Worm (Caenorhabditis elegans) whole organism, young adult: ENCODE data around the gene F29G9.1.
A peak's percentile ranks its signal among the peaks of the same experiment; 100 is the strongest.

ENCODE experiments used
- aptf-3 ChIP-seq: fragments of 200-800 bp; sonication (Bioruptor generic); IDR thresholded peaks from 2 replicates; pipeline ENCODE4 v1.3.6; 2022; ENCODE audit warnings: missing genetic modification characterization, missing compliant biosample characterization
- chd-7 ChIP-seq: sonication (generic microtip); optimal IDR thresholded peaks from 2 replicates; lab custom pipeline; 2016; ENCODE audit warnings: mild to moderate bottlenecking, missing genetic modification characterization, moderate library complexity, missing compliant biosample characterization
- dpff-1 ChIP-seq: sonication (generic microtip); optimal IDR thresholded peaks from 2 replicates; lab custom pipeline; 2017; ENCODE audit warnings: mild to moderate bottlenecking, missing genetic modification characterization, missing compliant biosample characterization
- ets-4 ChIP-seq: fragments of 200-800 bp; sonication (Bioruptor generic); optimal IDR thresholded peaks from 2 replicates; lab custom pipeline; 2018; ENCODE audit warnings: mild to moderate bottlenecking, missing genetic modification characterization, missing compliant biosample characterization
- mel-28 ChIP-seq: sonication (generic microtip); optimal IDR thresholded peaks from 2 replicates; lab custom pipeline; 2016; ENCODE audit warnings: borderline replicate concordance, mild to moderate bottlenecking, missing genetic modification characterization, missing compliant biosample characterization
- repo-1 ChIP-seq: sonication (generic microtip); optimal IDR thresholded peaks from 2 replicates; lab custom pipeline; 2017; ENCODE audit warnings: mild to moderate bottlenecking, missing genetic modification characterization, missing compliant biosample characterization
- snpc-1.1 ChIP-seq: sonication (generic microtip); optimal IDR thresholded peaks from 2 replicates; lab custom pipeline; 2017; ENCODE audit warnings: missing genetic modification characterization, mild to moderate bottlenecking, missing compliant biosample characterization, antibody characterized with exemption, moderate library complexity, missing genotype, missing genetic modification reagents; ENCODE audit not compliant: insufficient read depth
- snpc-1.3 ChIP-seq: sonication (generic microtip); optimal IDR thresholded peaks from 2 replicates; lab custom pipeline; 2017; ENCODE audit warnings: missing genetic modification characterization, mild to moderate bottlenecking, missing compliant biosample characterization, antibody characterized with exemption, moderate library complexity, missing genotype, missing genetic modification reagents; ENCODE audit not compliant: insufficient read depth
- snpc-4 ChIP-seq, 5 experiments: fragments of 150-350 bp in 1 of 5; sonication (generic microtip) in 4 of 5; optimal IDR thresholded peaks; 2 replicates each; lab custom pipeline; 2014 to 2018; ENCODE audit warnings: missing genetic modification characterization in 5 of 5, missing biosample characterization in 3 of 5, antibody characterized with exemption in 2 of 5, mild to moderate bottlenecking in 2 of 5, missing compliant biosample characterization in 2 of 5, missing genotype in 2 of 5, moderate library complexity in 2 of 5, missing genetic modification reagents in 1 of 5
- sptf-2 ChIP-seq: fragments of 200-800 bp; sonication (Bioruptor generic); optimal IDR thresholded peaks from 2 replicates; lab custom pipeline; 2018; ENCODE audit warnings: mild to moderate bottlenecking, missing genetic modification characterization, missing compliant biosample characterization
- tlf-1 ChIP-seq: fragments of 200-800 bp; sonication (Bioruptor generic); optimal IDR thresholded peaks from 2 replicates; lab custom pipeline; 2018; ENCODE audit warnings: mild to moderate bottlenecking, missing genetic modification characterization, missing compliant biosample characterization
- unc-62 ChIP-seq: fragments of 150-350 bp; optimal IDR thresholded peaks from 2 replicates; lab custom pipeline; 2014; ENCODE audit warnings: missing biosample characterization, missing genetic modification reagents, missing genetic modification characterization
- zfh-2 ChIP-seq: fragments of 200-800 bp; sonication (Bioruptor generic); conservative IDR thresholded peaks from 2 replicates; pipeline ENCODE4 v1.3.6; 2022; ENCODE audit warnings: missing genetic modification reagents, missing genetic modification characterization, missing compliant biosample characterization

DNA sequence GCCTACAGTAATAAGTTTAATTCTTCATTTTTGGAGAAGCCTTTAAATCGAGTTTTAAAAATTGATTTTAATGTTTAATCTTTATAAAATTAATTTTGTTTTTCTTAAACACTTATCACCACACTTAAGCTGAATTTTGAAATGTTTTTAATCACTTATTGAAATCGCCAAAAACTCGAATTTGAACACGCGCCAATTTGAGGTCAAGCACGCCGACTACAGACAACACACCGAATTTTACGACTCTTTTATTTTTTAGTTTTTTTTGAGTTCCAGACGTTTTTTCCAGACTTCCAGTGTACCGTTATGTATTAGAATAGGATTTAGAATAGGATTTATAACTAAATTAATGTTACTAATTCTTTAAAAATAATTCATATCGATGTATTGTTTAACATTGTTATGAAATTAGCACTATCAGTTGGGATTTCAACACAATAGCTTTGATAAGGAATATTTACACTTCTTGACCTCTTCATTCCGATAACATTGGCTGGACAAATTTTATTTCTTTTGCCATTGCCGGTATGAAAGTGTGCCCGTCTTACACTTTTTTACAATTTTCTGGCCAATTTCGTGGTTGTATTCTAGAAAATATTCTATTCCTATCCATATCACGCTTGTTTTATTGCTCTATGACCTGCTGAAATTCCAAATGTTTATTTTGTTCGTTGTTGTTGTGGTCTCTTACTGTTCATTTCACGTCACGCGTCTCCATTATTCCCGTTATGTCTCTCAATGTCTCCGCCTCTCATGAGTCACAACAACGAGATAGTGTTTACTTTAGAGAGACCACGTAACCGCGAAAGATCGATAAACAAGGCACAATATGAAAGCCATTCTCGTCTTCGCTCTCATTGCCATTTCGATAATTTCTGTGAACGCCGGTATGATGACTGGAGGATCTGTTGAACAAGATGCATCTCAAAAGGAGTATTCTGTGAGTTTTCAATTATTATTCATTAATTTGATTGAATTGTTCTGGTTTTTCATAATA is 4.7 kb downstream of the F29G9.1 start, which contains the start of gene cpi-2:
- TF ChIP-seq chd-7 (tag; lab: Kevin White, UChicago) (no peak), aptf-3 (GFP tag; lab: Robert Waterston, UW) (no peak), mel-28 (tag; lab: Kevin White, UChicago) (no peak), tlf-1 (GFP tag; lab: Kevin White, UChicago) (no peak), snpc-4 (GFP tag; optimal IDR thresholded peaks at IDR 0.05; lab: Kevin White, UChicago) (no peak), snpc-4 (tag; optimal IDR thresholded peaks at IDR 0.05; lab: Kevin White, UChicago) (peak in 2 of 4 experiments; percentile 8 to 10), dpff-1 (tag; lab: Kevin White, UChicago) (no peak), zfh-2 (GFP tag; lab: Robert Waterston, UW) (no peak), sptf-2 (no peak), ets-4 (no peak), unc-62 (no peak), snpc-1.1 (tag; lab: Kevin White, UChicago) (no peak), snpc-1.3 (tag; lab: Kevin White, UChicago) (no peak), repo-1 (no peak)
